Fruit fly (Drosophila melanogaster): ENCODE measurements around the gene CG9902.

CG9902 gene

dm6 chrX:16547390-16547789 lies at the start of gene CG9902 (continued):
- no peak for TF ChIP-seq sc (optimal IDR thresholded peaks at IDR 0.05)
- no peak for TF ChIP-seq sc (GFP tag; optimal IDR thresholded peaks at IDR 0.05)
- TF ChIP-seq CG8359 (GFP tag; optimal IDR thresholded peaks at IDR 0.05; ENCODE audit: borderline replicate concordance) = no peak
- no peak for TF ChIP-seq pros (GFP tag; optimal IDR thresholded peaks at IDR 0.05)
- TF ChIP-seq odd (GFP tag; optimal IDR thresholded peaks at IDR 0.05) = no peak
- TF ChIP-seq al (GFP tag; IDR thresholded peaks at IDR 0.05) = no peak
- TF ChIP-seq CG31224 (GFP tag; IDR thresholded peaks at IDR 0.05) = no peak
- no peak for TF ChIP-seq CG10147 (GFP tag; optimal IDR thresholded peaks at IDR 0.05)
- TF ChIP-seq ato (GFP tag; IDR thresholded peaks at IDR 0.05; ENCODE audit: partially characterized antibody) = peak; percentile 59; the same call in 1 of the 2 replicates
- no peak for TF ChIP-seq CG10565 (GFP tag; optimal IDR thresholded peaks at IDR 0.05)
- TF ChIP-seq ranshi (GFP tag; IDR thresholded peaks at IDR 0.05) = no peak
- peak; percentile 8 for TF ChIP-seq jumu (GFP tag; optimal IDR thresholded peaks at IDR 0.05)
- TF ChIP-seq scrt (GFP tag; optimal IDR thresholded peaks at IDR 0.05) = no peak
- no peak for TF ChIP-seq Hmx (GFP tag; optimal IDR thresholded peaks at IDR 0.05)
- no peak for TF ChIP-seq sr (GFP tag; IDR thresholded peaks at IDR 0.05)
- TF ChIP-seq Fer2 (tag; optimal IDR thresholded peaks at IDR 0.05) = no peak
- TF ChIP-seq Sin3A (optimal IDR thresholded peaks at IDR 0.05) = peak; percentile 2
- TF ChIP-seq hb (GFP tag; IDR thresholded peaks at IDR 0.05; ENCODE audit: partially characterized antibody) = peak; percentile 76
- TF ChIP-seq dmrt11E (tag; optimal IDR thresholded peaks at IDR 0.05) = no peak
- TF ChIP-seq CG10321 (GFP tag; IDR thresholded peaks at IDR 0.05) = no peak
- peak; percentile 79 for TF ChIP-seq knrl (GFP tag; IDR thresholded peaks at IDR 0.05; ENCODE audit: partially characterized antibody)
- peak; percentile 61 for TF ChIP-seq CG42726 (GFP tag; IDR thresholded peaks at IDR 0.05; ENCODE audit: partially characterized antibody)
- TF ChIP-seq CG43689 (GFP tag; IDR thresholded peaks at IDR 0.05) = no peak
- no peak for TF ChIP-seq CG7372 (GFP tag; IDR thresholded peaks at IDR 0.05)
- no peak for TF ChIP-seq CG11093 (GFP tag; IDR thresholded peaks at IDR 0.05)
- no peak for TF ChIP-seq fd102C (GFP tag; optimal IDR thresholded peaks at IDR 0.05)
- TF ChIP-seq Neu2 (GFP tag; optimal IDR thresholded peaks at IDR 0.05; ENCODE audit: borderline replicate concordance) = no peak
- TF ChIP-seq CG10431 (GFP tag; optimal IDR thresholded peaks at IDR 0.05) = no peak
- TF ChIP-seq CG15479 (GFP tag; optimal IDR thresholded peaks at IDR 0.05) = no peak
- no peak for TF ChIP-seq CG6854 (GFP tag; optimal IDR thresholded peaks at IDR 0.05)
- TF ChIP-seq hkb (optimal IDR thresholded peaks at IDR 0.05) = no peak
- no peak for TF ChIP-seq hkb (GFP tag; IDR thresholded peaks at IDR 0.05)
- peak; percentile 78 for TF ChIP-seq CG16813 (GFP tag; IDR thresholded peaks at IDR 0.05; ENCODE audit: partially characterized antibody)
- no peak for TF ChIP-seq CG1832 (GFP tag; optimal IDR thresholded peaks at IDR 0.05)
- TF ChIP-seq psq (GFP tag; optimal IDR thresholded peaks at IDR 0.05) = no peak
- TF ChIP-seq CG17328 (GFP tag; IDR thresholded peaks at IDR 0.05) = no peak
- TF ChIP-seq danr (GFP tag; IDR thresholded peaks at IDR 0.05) = no peak
- TF ChIP-seq nom (GFP tag; optimal IDR thresholded peaks at IDR 0.05) = no peak
- no peak for TF ChIP-seq Side (GFP tag; optimal IDR thresholded peaks at IDR 0.05)
- no peak for TF ChIP-seq Bdp1 (GFP tag; optimal IDR thresholded peaks at IDR 0.05)
- TF ChIP-seq Doc3 (GFP tag; IDR thresholded peaks at IDR 0.05; ENCODE audit: partially characterized antibody) = peak; percentile 63; the same call in 2 of the 3 replicates
- no peak for TF ChIP-seq bsh (GFP tag; optimal IDR thresholded peaks at IDR 0.05)
- TF ChIP-seq ap (GFP tag; IDR thresholded peaks at IDR 0.05) = no peak
- no peak for TF ChIP-seq sens-2 (GFP tag; IDR thresholded peaks at IDR 0.05)
- no peak for TF ChIP-seq Dbx (GFP tag; IDR thresholded peaks at IDR 0.05)
- TF ChIP-seq ham (GFP tag; IDR thresholded peaks at IDR 0.05) = no peak
- peak; percentile 76 for TF ChIP-seq CG12659 (GFP tag; optimal IDR thresholded peaks at IDR 0.05)
- TF ChIP-seq pho (GFP tag; optimal IDR thresholded peaks at IDR 0.05) = peak; percentile 11
- TF ChIP-seq CG16815 (GFP tag; optimal IDR thresholded peaks at IDR 0.05) = no peak
- TF ChIP-seq Atf-2 (GFP tag; optimal IDR thresholded peaks at IDR 0.05) = no peak
- no peak for TF ChIP-seq HLH3B (GFP tag; IDR thresholded peaks at IDR 0.05)
- no peak for TF ChIP-seq CG13296 (GFP tag; optimal IDR thresholded peaks at IDR 0.05)
